Fruit fly (Drosophila melanogaster) whole organism, embryonic: ENCODE measurements around the gene mRpL16.

Experiments used
- Antp ChIP-seq: fragments of 200-800 bp; sonication (Bioruptor generic); optimal IDR thresholded peaks from 3 replicates; lab custom pipeline; 2016; ENCODE audit warnings: missing biosample characterization, missing genetic modification characterization
- Bgb ChIP-seq: fragments of 200-800 bp; sonication (Bioruptor generic); IDR thresholded peaks from 2 replicates; pipeline ENCODE4 v1.3.6; 2022; ENCODE audit warnings: missing biosample characterization, missing genetic modification characterization; ENCODE audit not compliant: partially characterized antibody
- CG10147 ChIP-seq: fragments of 200-800 bp; sonication (Bioruptor generic); optimal IDR thresholded peaks from 2 replicates; lab custom pipeline; 2019; ENCODE audit warnings: missing biosample characterization, mild to moderate bottlenecking, missing genetic modification characterization, moderate library complexity
- CG10209 ChIP-seq: fragments of 200-800 bp; sonication (Bioruptor generic); optimal IDR thresholded peaks from 3 replicates; lab custom pipeline; 2017; ENCODE audit warnings: missing biosample characterization, mild to moderate bottlenecking, missing genetic modification characterization, missing genetic modification reagents
- CG11085 ChIP-seq: fragments of 200-800 bp; sonication (Bioruptor generic); IDR thresholded peaks from 2 replicates; pipeline ENCODE4 v1.3.6; 2022; ENCODE audit warnings: missing biosample characterization, missing genetic modification characterization
- CG12299 ChIP-seq: fragments of 200-800 bp; sonication (Bioruptor generic); optimal IDR thresholded peaks from 2 replicates; lab custom pipeline; 2018; ENCODE audit warnings: missing biosample characterization, mild to moderate bottlenecking, missing genetic modification characterization
- CG13296 ChIP-seq: fragments of 200-800 bp; sonication (Bioruptor generic); optimal IDR thresholded peaks from 3 replicates; lab custom pipeline; 2018; ENCODE audit warnings: missing biosample characterization, mild to moderate bottlenecking, missing genetic modification characterization
- CG16813 ChIP-seq: fragments of 200-800 bp; sonication (Bioruptor generic); IDR thresholded peaks from 3 replicates; pipeline ENCODE4 v1.3.6; 2022; ENCODE audit warnings: missing biosample characterization, missing genetic modification characterization; ENCODE audit not compliant: partially characterized antibody
- CG2116 ChIP-seq: fragments of 200-800 bp; sonication (Bioruptor generic); optimal IDR thresholded peaks from 3 replicates; lab custom pipeline; 2018; ENCODE audit warnings: missing biosample characterization, mild to moderate bottlenecking, missing genetic modification characterization
- CG2120 ChIP-seq: fragments of 200-800 bp; sonication (Bioruptor generic); optimal IDR thresholded peaks from 3 replicates; lab custom pipeline; 2016; ENCODE audit warnings: missing biosample characterization, missing genetic modification characterization
- CG2129 ChIP-seq: fragments of 200-800 bp; sonication (Bioruptor generic); IDR thresholded peaks from 2 replicates; pipeline ENCODE4 v1.3.6; 2022; ENCODE audit warnings: missing biosample characterization, missing genetic modification characterization; ENCODE audit not compliant: partially characterized antibody
- CG31441 ChIP-seq: fragments of 200-800 bp; sonication (Bioruptor generic); IDR thresholded peaks from 2 replicates; pipeline ENCODE4 v1.3.6; 2022; ENCODE audit warnings: missing biosample characterization, missing genetic modification characterization
- CG43689 ChIP-seq: fragments of 200-800 bp; sonication (Bioruptor generic); IDR thresholded peaks from 2 replicates; pipeline ENCODE4 v1.3.6; 2022; ENCODE audit warnings: missing biosample characterization, missing genetic modification characterization
- CG5953 ChIP-seq: fragments of 200-800 bp; sonication (Bioruptor generic); IDR thresholded peaks from 2 replicates; pipeline ENCODE4 v1.3.6; 2022; ENCODE audit warnings: missing biosample characterization, missing genetic modification characterization
- CG6272 ChIP-seq: fragments of 200-800 bp; sonication (Bioruptor generic); IDR thresholded peaks from 2 replicates; pipeline ENCODE4 v1.3.6; 2022; ENCODE audit warnings: missing biosample characterization, missing genetic modification characterization
- CG7271 ChIP-seq: fragments of 200-800 bp; sonication (Bioruptor generic); optimal IDR thresholded peaks from 2 replicates; lab custom pipeline; 2018; ENCODE audit warnings: missing biosample characterization, mild to moderate bottlenecking, missing genetic modification characterization, moderate library complexity
- CG9609 ChIP-seq: fragments of 200-800 bp; sonication (Bioruptor generic); optimal IDR thresholded peaks from 3 replicates; lab custom pipeline; 2016; ENCODE audit warnings: missing biosample characterization, missing genetic modification characterization
- Dbx ChIP-seq: fragments of 200-800 bp; sonication (Bioruptor generic); IDR thresholded peaks from 3 replicates; pipeline ENCODE4 v1.3.6; 2022; ENCODE audit warnings: missing biosample characterization, missing genetic modification characterization
- Dip3 ChIP-seq: fragments of 200-800 bp; sonication (Bioruptor generic); optimal IDR thresholded peaks from 3 replicates; lab custom pipeline; 2016; ENCODE audit warnings: missing biosample characterization, missing genetic modification characterization
- Doc2 ChIP-seq: fragments of 200-800 bp; sonication (Bioruptor generic); IDR thresholded peaks from 2 replicates; pipeline ENCODE4 v1.3.6; 2022; ENCODE audit warnings: missing biosample characterization, missing genetic modification characterization
- E2f1 ChIP-seq: fragments of 200-800 bp; sonication (Bioruptor generic); IDR thresholded peaks from 2 replicates; pipeline ENCODE4 v1.3.6; 2022; ENCODE audit warnings: missing biosample characterization, missing genetic modification characterization
- Ets65A ChIP-seq: fragments of 200-800 bp; sonication (Bioruptor generic); peaks from one replicate; lab custom pipeline; 2016; ENCODE audit warnings: missing biosample characterization, missing genetic modification characterization
- HmgZ ChIP-seq: fragments of 200-800 bp; sonication (Bioruptor generic); optimal IDR thresholded peaks from 2 replicates; lab custom pipeline; 2018; ENCODE audit warnings: missing biosample characterization, mild to moderate bottlenecking, missing genetic modification characterization
- Hr51 ChIP-seq, 2 experiments: fragments of 200-800 bp; sonication (Bioruptor generic); optimal IDR thresholded peaks; 2 replicates in 1 of 2; 3 replicates in 1 of 2; lab custom pipeline; 2016 to 2018; ENCODE audit warnings: missing biosample characterization in 2 of 2, missing genetic modification characterization in 2 of 2, mild to moderate bottlenecking in 1 of 2, moderate library complexity in 1 of 2
- Lpt ChIP-seq: fragments of >200 bp; optimal IDR thresholded peaks from 2 replicates; lab custom pipeline; 2018; ENCODE audit warnings: missing biosample characterization, missing genetic modification characterization
- Optix ChIP-seq: fragments of 200-800 bp; sonication (Bioruptor generic); IDR thresholded peaks from 3 replicates; pipeline ENCODE4 v1.3.6; 2022; ENCODE audit warnings: missing biosample characterization, missing genetic modification characterization
- Rfx ChIP-seq: fragments of 200-800 bp; sonication (Bioruptor generic); IDR thresholded peaks from 2 replicates; pipeline ENCODE4 v1.3.6; 2022; ENCODE audit warnings: missing biosample characterization, missing genetic modification characterization
- Side ChIP-seq: fragments of 200-800 bp; sonication (Bioruptor generic); optimal IDR thresholded peaks from 2 replicates; lab custom pipeline; 2016; ENCODE audit warnings: missing biosample characterization, missing genetic modification characterization
- abd-A ChIP-seq: fragments of 200-800 bp; sonication (Bioruptor generic); optimal IDR thresholded peaks from 3 replicates; lab custom pipeline; 2019; ENCODE audit warnings: missing biosample characterization, mild to moderate bottlenecking, missing genetic modification characterization, moderate library complexity
- bcd ChIP-seq: fragments of 200-800 bp; sonication (Bioruptor generic); optimal IDR thresholded peaks from 2 replicates; lab custom pipeline; 2017; ENCODE audit warnings: missing biosample characterization, mild to moderate bottlenecking, missing genetic modification characterization
- btn ChIP-seq: fragments of 200-800 bp; sonication (Bioruptor generic); optimal IDR thresholded peaks from 2 replicates; lab custom pipeline; 2016; ENCODE audit warnings: missing biosample characterization, missing genetic modification characterization
- cas ChIP-seq: fragments of 200-800 bp; sonication (Bioruptor generic); IDR thresholded peaks from 2 replicates; pipeline ENCODE4 v1.3.6; 2022; ENCODE audit warnings: missing biosample characterization, missing genetic modification characterization
- cg ChIP-seq: fragments of 200-800 bp; sonication (Bioruptor generic); optimal IDR thresholded peaks from 3 replicates; lab custom pipeline; 2019; ENCODE audit warnings: missing biosample characterization, mild to moderate bottlenecking, missing genetic modification characterization, moderate library complexity
- chn ChIP-seq: fragments of 200-800 bp; sonication (Bioruptor generic); optimal IDR thresholded peaks from 2 replicates; lab custom pipeline; 2016; ENCODE audit warnings: missing biosample characterization, missing genetic modification characterization
- crc ChIP-seq: fragments of 200-800 bp; sonication (Bioruptor generic); optimal IDR thresholded peaks from 2 replicates; lab custom pipeline; 2016; ENCODE audit warnings: missing biosample characterization, missing genetic modification characterization
- disco-r ChIP-seq: fragments of 200-800 bp; sonication (Bioruptor generic); optimal IDR thresholded peaks from 2 replicates; lab custom pipeline; 2016; ENCODE audit warnings: missing biosample characterization, missing genetic modification characterization
- ems ChIP-seq: fragments of 200-800 bp; sonication (Bioruptor generic); optimal IDR thresholded peaks from 3 replicates; lab custom pipeline; 2016; ENCODE audit warnings: missing biosample characterization, missing genetic modification characterization
- eve ChIP-seq, 2 experiments: fragments of >200 bp; optimal IDR thresholded peaks; 2 replicates each; lab custom pipeline; 2017; ENCODE audit warnings: missing biosample characterization in 2 of 2, missing genetic modification characterization in 2 of 2
- fd96Cb ChIP-seq: fragments of 200-800 bp; sonication (Bioruptor generic); optimal IDR thresholded peaks from 2 replicates; lab custom pipeline; 2018; ENCODE audit warnings: missing biosample characterization, mild to moderate bottlenecking, missing genetic modification characterization, moderate library complexity
- gcm2 ChIP-seq: fragments of 200-800 bp; sonication (Bioruptor generic); optimal IDR thresholded peaks from 2 replicates; lab custom pipeline; 2016; ENCODE audit warnings: missing biosample characterization, missing genetic modification characterization
- grn ChIP-seq: fragments of 200-800 bp; sonication (Bioruptor generic); optimal IDR thresholded peaks from 3 replicates; lab custom pipeline; 2017; ENCODE audit warnings: missing biosample characterization, missing genetic modification characterization
- hb ChIP-seq: fragments of 200-800 bp; sonication (Bioruptor generic); IDR thresholded peaks from 3 replicates; pipeline ENCODE4 v1.3.6; 2022; ENCODE audit warnings: missing biosample characterization, missing genetic modification characterization; ENCODE audit not compliant: partially characterized antibody
- knrl ChIP-seq: fragments of 200-800 bp; sonication (Bioruptor generic); IDR thresholded peaks from 3 replicates; pipeline ENCODE4 v1.3.6; 2022; ENCODE audit warnings: missing biosample characterization, missing genetic modification characterization; ENCODE audit not compliant: partially characterized antibody
- nerfin-2 ChIP-seq: fragments of 200-800 bp; sonication (Bioruptor generic); IDR thresholded peaks from 2 replicates; pipeline ENCODE4 v1.3.6; 2022; ENCODE audit warnings: missing biosample characterization, missing genetic modification characterization; ENCODE audit not compliant: partially characterized antibody
- psq ChIP-seq: fragments of 200-800 bp; sonication (Bioruptor generic); optimal IDR thresholded peaks from 2 replicates; lab custom pipeline; 2017; ENCODE audit warnings: missing biosample characterization, missing genetic modification characterization
- ro ChIP-seq: fragments of 200-800 bp; sonication (Bioruptor generic); IDR thresholded peaks from 2 replicates; pipeline ENCODE4 v1.3.6; 2022; ENCODE audit warnings: missing biosample characterization, missing genetic modification characterization
- sr ChIP-seq: fragments of 200-800 bp; sonication (Bioruptor generic); IDR thresholded peaks from 3 replicates; pipeline ENCODE4 v1.3.6; 2022; ENCODE audit warnings: missing biosample characterization, missing genetic modification characterization
- tup ChIP-seq: fragments of 200-800 bp; sonication (Bioruptor generic); optimal IDR thresholded peaks from 2 replicates; lab custom pipeline; 2016; ENCODE audit warnings: missing biosample characterization, mild to moderate bottlenecking, missing genetic modification characterization, moderate library complexity
- usp ChIP-seq: fragments of >200 bp; optimal IDR thresholded peaks from 2 replicates; lab custom pipeline; 2017; ENCODE audit warnings: missing biosample characterization, missing genetic modification characterization
- zen2 ChIP-seq: fragments of 200-800 bp; sonication (Bioruptor generic); IDR thresholded peaks from 3 replicates; pipeline ENCODE4 v1.3.6; 2022; ENCODE audit warnings: missing biosample characterization, missing genetic modification characterization; ENCODE audit not compliant: partially characterized antibody
- zfh1 ChIP-seq: fragments of 200-800 bp; sonication (Bioruptor generic); IDR thresholded peaks from 3 replicates; pipeline ENCODE4 v1.3.6; 2022; ENCODE audit warnings: missing biosample characterization, missing genetic modification characterization

mRpL16 gene

dm6 chrX:1849914-1850313, 40.1 kb upstream of the mRpL16 start (continued):
- TF ChIP-seq nerfin-2 (GFP tag; lab: Robert Waterston, UW) (no peak), CG2120 (GFP tag; lab: Kevin White, UChicago) (peak; percentile 95), CG10209 (GFP tag; lab: Kevin White, UChicago) (peak; percentile 85), grn (peak; percentile 50), CG13296 (GFP tag; lab: Kevin White, UChicago) (peak; percentile 93), fd96Cb (tag; lab: Kevin White, UChicago) (peak; percentile 73), Optix (GFP tag; lab: Robert Waterston, UW) (no peak), bcd (GFP tag; lab: Kevin White, UChicago) (peak; percentile 86), Ets65A (GFP tag; lab: Kevin White, UChicago) (peak; percentile 95), CG43689 (GFP tag; lab: Robert Waterston, UW) (peak; percentile 40; the same call in 1 of the 2 replicates), Bgb (GFP tag; lab: Robert Waterston, UW) (no peak), CG7271 (tag; lab: Kevin White, UChicago) (peak; percentile 15), cas (GFP tag; lab: Robert Waterston, UW) (peak; percentile 48; the same call in 1 of the 2 replicates), hb (no peak), HmgZ (tag; lab: Kevin White, UChicago) (peak; percentile 95), tup (GFP tag; lab: Kevin White, UChicago) (peak; percentile 70), CG2116 (GFP tag; lab: Kevin White, UChicago) (peak; percentile 35), Hr51 (GFP tag; optimal IDR thresholded peaks at IDR 0.05; lab: Kevin White, UChicago) (peak; percentile 76 to 89), sr (GFP tag; lab: Robert Waterston, UW) (no peak), gcm2 (GFP tag; lab: Kevin White, UChicago) (peak; percentile 44), CG12299 (peak; percentile 83), CG31441 (peak; percentile 80), abd-A (tag; lab: Kevin White, UChicago) (peak; percentile 83), CG9609 (GFP tag; lab: Kevin White, UChicago) (peak; percentile 56), Rfx (GFP tag; lab: Robert Waterston, UW) (peak; percentile 89), CG11085 (GFP tag; lab: Robert Waterston, UW) (no peak; the same call in 1 of the 2 replicates), cg (GFP tag; lab: Kevin White, UChicago) (peak; percentile 65), ems (GFP tag; lab: Kevin White, UChicago) (peak; percentile 78), Lpt (GFP tag; lab: Kevin White, UChicago) (no peak), btn (GFP tag; lab: Kevin White, UChicago) (no peak), psq (GFP tag; lab: Kevin White, UChicago) (peak; percentile 20), knrl (GFP tag; lab: Robert Waterston, UW) (no peak), crc (GFP tag; lab: Kevin White, UChicago) (peak; percentile 66), Dip3 (GFP tag; lab: Kevin White, UChicago) (peak; percentile 84), E2f1 (GFP tag; lab: Robert Waterston, UW) (peak; percentile 73), zen2 (no peak), ro (GFP tag; lab: Robert Waterston, UW) (no peak), CG6272 (GFP tag; lab: Robert Waterston, UW) (peak; percentile 69), zfh1 (GFP tag; lab: Robert Waterston, UW) (peak; percentile 54; the same call in 1 of the 3 replicates), CG16813 (GFP tag; lab: Robert Waterston, UW) (no peak), Side (GFP tag; lab: Kevin White, UChicago) (peak; percentile 68), Dbx (peak; percentile 85), CG2129 (no peak), disco-r (GFP tag; lab: Kevin White, UChicago) (peak; percentile 63), Antp (GFP tag; lab: Kevin White, UChicago) (peak; percentile 56), CG10147 (GFP tag; lab: Kevin White, UChicago) (peak; percentile 89), usp (GFP tag; lab: Kevin White, UChicago) (no peak), CG5953 (GFP tag; lab: Robert Waterston, UW) (no peak), Doc2 (0 out of 2 replicates have a peak, but pooled peaks have one; percentile 47), eve (GFP tag; optimal IDR thresholded peaks at IDR 0.05; lab: Kevin White, UChicago) (peak in 1 of 2 experiments; percentile 89), chn (peak; percentile 65)
